Fruit fly (Drosophila melanogaster) whole organism, adult: ENCODE measurements around the gene CG31360.
A peak's percentile ranks its signal among the peaks of the same experiment; 100 is the strongest.

Source experiments
- CG11617 ChIP-seq: fragments of 200-800 bp; sonication (Bioruptor generic); optimal IDR thresholded peaks from 2 replicates; lab custom pipeline; 2017; ENCODE audit warnings: mild to moderate bottlenecking, missing biosample characterization, missing genetic modification reagents, missing genetic modification characterization
- CG12768 ChIP-seq: fragments of 200-800 bp; sonication (Bioruptor generic); optimal IDR thresholded peaks from 2 replicates; lab custom pipeline; 2017; ENCODE audit warnings: missing biosample characterization, missing genetic modification characterization, mild to moderate bottlenecking, moderate library complexity, missing genetic modification reagents
- CG14711 ChIP-seq: fragments of 200-800 bp; sonication (Bioruptor generic); optimal IDR thresholded peaks from 2 replicates; lab custom pipeline; 2018; ENCODE audit warnings: missing biosample characterization, mild to moderate bottlenecking, missing genetic modification characterization, moderate library complexity
- CG1620 ChIP-seq: fragments of 200-800 bp; sonication (Bioruptor generic); optimal IDR thresholded peaks from 2 replicates; lab custom pipeline; 2016; ENCODE audit warnings: missing biosample characterization, missing genetic modification characterization
- CG33017 ChIP-seq: fragments of 200-800 bp; sonication (Bioruptor generic); optimal IDR thresholded peaks from 2 replicates; lab custom pipeline; 2018; ENCODE audit warnings: missing biosample characterization, mild to moderate bottlenecking, missing genetic modification characterization, moderate library complexity
- CG5204 ChIP-seq: fragments of 200-800 bp; sonication (Bioruptor generic); optimal IDR thresholded peaks from 2 replicates; lab custom pipeline; 2016; ENCODE audit warnings: missing biosample characterization, missing genetic modification characterization
- CG7045 ChIP-seq: fragments of 200-800 bp; sonication (Bioruptor generic); optimal IDR thresholded peaks from 2 replicates; lab custom pipeline; 2017; ENCODE audit warnings: missing biosample characterization, mild to moderate bottlenecking, missing genetic modification characterization
- CG7101 ChIP-seq: fragments of 200-800 bp; sonication (Bioruptor generic); optimal IDR thresholded peaks from 2 replicates; lab custom pipeline; 2018; ENCODE audit warnings: missing biosample characterization, mild to moderate bottlenecking, missing genetic modification characterization, moderate library complexity
- Clk ChIP-seq: fragments of 200-800 bp; sonication (Bioruptor generic); optimal IDR thresholded peaks from 2 replicates; lab custom pipeline; 2017; ENCODE audit warnings: missing biosample characterization, missing genetic modification characterization
- Crg-1 ChIP-seq: fragments of 200-800 bp; sonication (Bioruptor generic); optimal IDR thresholded peaks from 2 replicates; lab custom pipeline; 2016; ENCODE audit warnings: missing biosample characterization, missing genetic modification characterization
- Hr96 ChIP-seq: fragments of 200-800 bp; sonication (Bioruptor generic); optimal IDR thresholded peaks from 2 replicates; lab custom pipeline; 2016; ENCODE audit warnings: missing biosample characterization, missing genetic modification characterization
- Mnt ChIP-seq: fragments of 200-800 bp; sonication (Bioruptor generic); optimal IDR thresholded peaks from 2 replicates; lab custom pipeline; 2016; ENCODE audit warnings: missing biosample characterization, mild to moderate bottlenecking, missing genetic modification characterization
- bab1 ChIP-seq: fragments of 200-800 bp; sonication (Bioruptor generic); optimal IDR thresholded peaks from 3 replicates; lab custom pipeline; 2019; ENCODE audit warnings: missing biosample characterization, mild to moderate bottlenecking, missing genetic modification characterization, moderate library complexity
- cic ChIP-seq: fragments of 200-800 bp; sonication (Bioruptor generic); optimal IDR thresholded peaks from 2 replicates; lab custom pipeline; 2017; ENCODE audit warnings: missing biosample characterization, mild to moderate bottlenecking, missing genetic modification characterization, moderate library complexity
- cnc ChIP-seq, 2 experiments: fragments of >200 bp; optimal IDR thresholded peaks; 2 replicates each; lab custom pipeline; 2017
- kay ChIP-seq: fragments of 200-800 bp; sonication (Bioruptor generic); peaks from one replicate; lab custom pipeline; 2016; ENCODE audit warnings: missing biosample characterization, missing genetic modification characterization, borderline replicate concordance
- ovo ChIP-seq: fragments of 200-800 bp; sonication (Bioruptor generic); optimal IDR thresholded peaks from 2 replicates; lab custom pipeline; 2016; ENCODE audit warnings: missing biosample characterization, missing genetic modification characterization
- pad ChIP-seq: fragments of 200-800 bp; sonication (Bioruptor generic); optimal IDR thresholded peaks from 3 replicates; lab custom pipeline; 2017; ENCODE audit warnings: missing biosample characterization, missing genetic modification characterization, mild to moderate bottlenecking, moderate library complexity, missing genetic modification reagents
- tj ChIP-seq: fragments of 200-800 bp; sonication (Bioruptor generic); optimal IDR thresholded peaks from 3 replicates; lab custom pipeline; 2017; ENCODE audit warnings: missing biosample characterization, mild to moderate bottlenecking, missing genetic modification characterization, moderate library complexity
- toe ChIP-seq: fragments of 200-800 bp; sonication (Bioruptor generic); optimal IDR thresholded peaks from 2 replicates; lab custom pipeline; 2016; ENCODE audit warnings: missing biosample characterization, missing genetic modification characterization

The CG31360 gene

DNA sequence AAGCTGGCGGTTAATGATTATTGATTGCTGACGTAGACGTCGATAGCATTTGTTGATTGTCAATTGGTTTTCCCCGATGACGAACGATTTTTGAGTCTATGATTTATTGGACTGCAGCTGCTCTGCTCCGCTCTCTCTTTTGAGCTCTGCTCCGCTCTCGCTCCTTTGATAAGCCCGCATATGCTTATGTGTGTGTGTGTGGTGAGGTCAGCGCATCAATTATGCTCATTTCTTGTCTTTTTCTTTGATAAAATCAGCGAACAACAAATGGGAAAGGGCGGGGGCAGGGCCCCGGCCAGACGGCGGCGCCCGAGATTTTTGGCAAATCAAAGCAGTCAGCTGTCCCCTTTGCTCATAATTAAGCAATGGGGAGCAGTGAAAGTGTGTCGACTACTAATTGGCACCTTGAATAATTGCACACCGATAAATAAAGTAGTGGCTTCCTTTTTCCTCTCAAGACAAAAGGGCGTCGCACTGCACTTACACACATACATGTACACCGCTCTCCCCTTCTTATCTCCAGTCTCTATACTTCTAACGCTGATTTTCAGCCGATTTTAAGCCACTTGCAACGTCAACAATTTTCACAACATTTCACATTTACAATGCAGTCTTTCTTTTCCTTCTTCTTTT is 3.2 kb upstream of the CG31360 start:
- TF ChIP-seq CG12768 (GFP tag; lab: Kevin White, UChicago): no peak
- no peak for TF ChIP-seq cnc (optimal IDR thresholded peaks at IDR 0.05; lab: Kevin White, UChicago)
- no peak for TF ChIP-seq tj
- no peak for TF ChIP-seq toe (GFP tag; lab: Kevin White, UChicago)
- no peak for TF ChIP-seq pad
- no peak for TF ChIP-seq CG11617 (GFP tag; lab: Kevin White, UChicago)
- no peak for TF ChIP-seq CG33017
- no peak for TF ChIP-seq Mnt
- no peak for TF ChIP-seq CG7101 (tag; lab: Kevin White, UChicago)
- TF ChIP-seq kay (GFP tag; lab: Kevin White, UChicago): no peak
- no peak for TF ChIP-seq Clk (GFP tag; lab: Kevin White, UChicago)

dm6 chr3R:17682244-17682773 is 2.6 kb upstream of the CG31360 start, which contains the start of the genes alt and CG7655:
TSS of gene alt (minus strand) at chr3R:17682515.
TSS of gene CG7655 (plus strand) at chr3R:17682669.
- TF ChIP-seq CG12768 (GFP tag; lab: Kevin White, UChicago): no peak
- peak; percentile 28 for TF ChIP-seq CG7101 (tag; lab: Kevin White, UChicago)
- no peak for TF ChIP-seq Hr96 (GFP tag; lab: Kevin White, UChicago)
- peak; percentile 76 for TF ChIP-seq tj
- TF ChIP-seq Crg-1: peak; percentile 37
- TF ChIP-seq bab1: peak; percentile 26
- TF ChIP-seq CG1620: peak; percentile 10
- TF ChIP-seq cic (GFP tag; lab: Kevin White, UChicago): peak; percentile 57
- TF ChIP-seq toe (GFP tag; lab: Kevin White, UChicago): no peak
- TF ChIP-seq CG11617 (GFP tag; lab: Kevin White, UChicago): peak; percentile 31
- TF ChIP-seq CG14711 (tag; lab: Kevin White, UChicago): peak; percentile 65

dm6 chr3R:17686875-17687274 is 2.0 kb downstream of the CG31360 start, which contains the start of gene CG31249:
TSS of gene CG31249 (minus strand) at chr3R:17687071.
- no peak for TF ChIP-seq cnc (optimal IDR thresholded peaks at IDR 0.05; lab: Kevin White, UChicago)
- no peak for TF ChIP-seq Hr96 (GFP tag; lab: Kevin White, UChicago)
- TF ChIP-seq Mnt: no peak
- no peak for TF ChIP-seq pad
- no peak for TF ChIP-seq CG33017
- no peak for TF ChIP-seq kay (GFP tag; lab: Kevin White, UChicago)
- peak; percentile 49 for TF ChIP-seq bab1
- peak; percentile 16 for TF ChIP-seq Crg-1
- TF ChIP-seq cic (GFP tag; lab: Kevin White, UChicago): no peak
- TF ChIP-seq CG11617 (GFP tag; lab: Kevin White, UChicago): no peak
- peak; percentile 22 for TF ChIP-seq CG7101 (tag; lab: Kevin White, UChicago)
- TF ChIP-seq tj: no peak
- no peak for TF ChIP-seq CG5204 (GFP tag; lab: Kevin White, UChicago)
- TF ChIP-seq CG12768 (GFP tag; lab: Kevin White, UChicago): no peak
- no peak for TF ChIP-seq CG1620
- no peak for TF ChIP-seq CG7045

- TF ChIP-seq tj (no peak), CG11617 (GFP tag; lab: Kevin White, UChicago) (no peak), bab1 (no peak), CG12768 (GFP tag; lab: Kevin White, UChicago) (no peak), CG7045 (no peak), pad (no peak), Mnt (peak; percentile 68), Clk (GFP tag; lab: Kevin White, UChicago) (peak; percentile 86), Crg-1 (no peak), kay (GFP tag; lab: Kevin White, UChicago) (no peak)
Measured at dm6 chr3R:17699891-17700487, 15.1 kb downstream of the CG31360 start.

DNA sequence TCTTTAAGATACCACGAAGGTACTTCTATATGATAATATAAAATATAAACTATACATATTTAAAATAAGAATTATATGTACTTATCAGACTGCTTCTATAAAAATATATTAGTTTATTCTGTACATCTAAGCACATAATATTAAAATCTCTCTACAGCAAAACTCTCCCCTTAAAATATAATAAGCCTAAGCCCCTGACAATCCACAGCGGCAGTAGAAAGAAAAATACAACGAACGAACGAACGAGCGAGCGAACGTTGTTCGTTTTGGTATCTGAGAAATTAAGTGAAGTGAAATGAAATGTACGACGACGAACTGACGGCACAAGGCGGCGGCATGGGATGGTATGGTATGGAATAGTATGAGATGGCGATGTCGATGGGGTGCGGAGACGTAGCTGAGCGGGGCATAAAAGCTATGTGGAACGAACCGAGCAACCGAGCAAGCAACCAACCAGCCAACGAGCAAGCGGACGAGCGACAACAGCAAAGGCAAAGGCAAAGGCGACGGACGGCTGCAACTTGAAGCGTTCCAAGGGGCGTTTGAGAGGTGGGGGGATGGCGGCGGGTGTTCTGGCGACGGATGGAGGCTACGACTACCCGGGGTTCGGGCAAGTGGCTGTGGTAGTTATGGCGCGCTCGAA is 15.7 kb downstream of the CG31360 start:
- TF ChIP-seq CG7045: peak; percentile 99
- TF ChIP-seq Hr96 (GFP tag; lab: Kevin White, UChicago): peak; percentile 60
- TF ChIP-seq CG14711 (tag; lab: Kevin White, UChicago): peak; percentile 96
- peak; percentile 99 for TF ChIP-seq CG7101 (tag; lab: Kevin White, UChicago)
- TF ChIP-seq Mnt: peak; percentile 17
- TF ChIP-seq pad: peak; percentile 91
- TF ChIP-seq CG5204 (GFP tag; lab: Kevin White, UChicago): no peak
- peak; percentile 84 for TF ChIP-seq cic (GFP tag; lab: Kevin White, UChicago)
- peak; percentile 99 for TF ChIP-seq CG11617 (GFP tag; lab: Kevin White, UChicago)
- TF ChIP-seq bab1: peak; percentile 98
- TF ChIP-seq kay (GFP tag; lab: Kevin White, UChicago): peak; percentile 99
- peak; percentile 87 for TF ChIP-seq toe (GFP tag; lab: Kevin White, UChicago)
- TF ChIP-seq ovo (GFP tag; lab: Kevin White, UChicago): peak; percentile 92
- peak; percentile 98 for TF ChIP-seq CG12768 (GFP tag; lab: Kevin White, UChicago)
- peak; percentile 88 for TF ChIP-seq Crg-1
- TF ChIP-seq tj: peak; percentile 91
- peak; percentile 99 for TF ChIP-seq CG33017
- TF ChIP-seq CG1620: peak; percentile 67
- TF ChIP-seq cnc (optimal IDR thresholded peaks at IDR 0.05; lab: Kevin White, UChicago): no peak
- TF ChIP-seq Clk (GFP tag; lab: Kevin White, UChicago): peak; percentile 76
